Worm (Caenorhabditis elegans) whole organism, L2 larva: Measurements from ENCODE around the gene K02G10.5.

ENCODE experiments used
- F13H6.1 ChIP-seq: sonication (generic microtip); optimal IDR thresholded peaks from 2 replicates; lab custom pipeline; 2016; ENCODE audit warnings: missing genetic modification characterization, missing compliant biosample characterization
- ama-1 ChIP-seq: fragments of 150-350 bp; optimal IDR thresholded peaks from 2 replicates; lab custom pipeline; 2018; ENCODE audit warnings: inconsistent platforms
- ceh-16 ChIP-seq: fragments of 150-350 bp; optimal IDR thresholded peaks from 2 replicates; lab custom pipeline; 2014; ENCODE audit warnings: missing biosample characterization, missing genetic modification characterization
- dmd-4 ChIP-seq: sonication (generic microtip); optimal IDR thresholded peaks from 2 replicates; lab custom pipeline; 2017; ENCODE audit warnings: missing biosample characterization, missing genetic modification characterization
- elt-1 ChIP-seq: fragments of 150-350 bp; optimal IDR thresholded peaks from 2 replicates; lab custom pipeline; 2014; ENCODE audit warnings: missing biosample characterization, missing genetic modification characterization
- elt-3 ChIP-seq: sonication (generic microtip); optimal IDR thresholded peaks from 2 replicates; lab custom pipeline; 2017; ENCODE audit warnings: missing biosample characterization, missing genetic modification characterization
- fos-1 ChIP-seq: fragments of 150-350 bp; optimal IDR thresholded peaks from 2 replicates; lab custom pipeline; 2014; ENCODE audit warnings: missing biosample characterization, missing genetic modification characterization
- mbf-1 ChIP-seq: sonication (generic microtip); optimal IDR thresholded peaks from 2 replicates; lab custom pipeline; 2017; ENCODE audit warnings: missing biosample characterization, missing genetic modification characterization
- mdl-1 ChIP-seq, 2 experiments: fragments of 150-350 bp in 1 of 2; sonication (generic microtip) in 1 of 2; optimal IDR thresholded peaks; 2 replicates each; lab custom pipeline; 2017; ENCODE audit warnings: missing biosample characterization in 2 of 2, missing genetic modification characterization in 2 of 2
- nhr-10 ChIP-seq: sonication (generic microtip); optimal IDR thresholded peaks from 2 replicates; lab custom pipeline; 2017; ENCODE audit warnings: missing biosample characterization, missing genetic modification characterization
- zag-1 ChIP-seq: fragments of 150-350 bp; optimal IDR thresholded peaks from 2 replicates; lab custom pipeline; 2014; ENCODE audit warnings: missing biosample characterization, missing genetic modification characterization
- ztf-11 ChIP-seq: sonication (generic microtip); optimal IDR thresholded peaks from 2 replicates; lab custom pipeline; 2017; ENCODE audit warnings: missing biosample characterization, missing genetic modification characterization
- ztf-4 ChIP-seq: fragments of 150-350 bp; optimal IDR thresholded peaks from 2 replicates; lab custom pipeline; 2014; ENCODE audit warnings: missing biosample characterization, missing genetic modification characterization

DNA sequence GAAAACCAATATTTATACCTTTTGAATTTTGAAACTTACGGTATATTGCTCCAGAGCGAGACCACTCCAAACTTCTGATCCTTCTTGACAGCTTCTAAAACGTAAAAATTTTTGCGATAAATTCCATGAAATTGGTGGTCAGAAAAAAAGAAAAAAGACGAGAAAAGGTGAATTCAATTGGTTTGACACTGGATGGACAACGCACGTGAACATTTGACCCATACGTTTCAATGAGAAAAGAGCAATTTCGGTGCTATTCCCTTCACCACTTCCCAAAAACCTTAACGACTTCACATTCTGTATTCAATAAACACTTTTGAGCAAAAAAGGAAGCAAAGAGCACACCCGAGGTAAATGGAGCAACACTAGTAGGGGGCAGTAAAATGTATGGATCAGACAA, 36.4 kb upstream of the K02G10.5 start, which contains the start of gene acc-3:
- no peak for TF ChIP-seq fos-1
- no peak for TF ChIP-seq ceh-16 (tag; lab: Kevin White, UChicago)
- TF ChIP-seq nhr-10 (tag; lab: Kevin White, UChicago): no peak
- no peak for TF ChIP-seq ama-1
- no peak for TF ChIP-seq dmd-4 (tag; lab: Kevin White, UChicago)
- TF ChIP-seq mbf-1: no peak
- TF ChIP-seq elt-1 (tag; lab: Kevin White, UChicago): no peak
- TF ChIP-seq zag-1: no peak
- no peak for TF ChIP-seq elt-3 (tag; lab: Kevin White, UChicago)
- TF ChIP-seq F13H6.1: no peak
- no peak for TF ChIP-seq mdl-1 (tag; optimal IDR thresholded peaks at IDR 0.05; lab: Kevin White, UChicago)
- no peak for TF ChIP-seq ztf-11 (tag; lab: Kevin White, UChicago)
- TF ChIP-seq ztf-4 (tag; lab: Kevin White, UChicago): no peak
